Worm (Caenorhabditis elegans): ENCODE measurements around the gene F59B1.10.

DNA sequence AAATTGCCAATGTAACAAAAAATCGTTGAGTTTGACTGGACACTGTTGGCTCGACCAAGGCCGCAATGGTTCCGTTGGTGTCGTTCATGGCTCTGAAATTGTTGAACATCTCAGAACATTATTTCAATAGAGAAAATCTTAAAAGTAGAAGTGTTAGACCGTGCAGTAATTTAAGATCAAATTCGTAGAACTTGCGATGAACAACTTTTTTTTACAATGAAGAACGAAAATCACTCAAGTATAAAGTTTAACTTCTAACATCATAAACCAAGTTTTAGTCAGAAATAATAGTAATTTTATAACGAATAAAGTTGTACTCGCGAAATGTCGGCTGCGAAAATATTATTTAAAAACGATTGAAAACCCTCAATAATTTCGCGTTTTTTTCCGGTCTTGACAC is 10.7 kb downstream of the F59B1.10 start, which contains the start of gene srx-41:
- TF ChIP-seq nhr-23 (tag; optimal IDR thresholded peaks at IDR 0.05): no peak
- no peak for TF ChIP-seq fos-1 (tag; optimal IDR thresholded peaks at IDR 0.05)
- TF ChIP-seq skn-1 (tag; optimal IDR thresholded peaks at IDR 0.05): no peak
- TF ChIP-seq elt-3 (tag; optimal IDR thresholded peaks at IDR 0.05): no peak
- no peak for TF ChIP-seq ama-1 (optimal IDR thresholded peaks at IDR 0.05)
- TF ChIP-seq lsy-2 (tag; optimal IDR thresholded peaks at IDR 0.05): no peak
- TF ChIP-seq lin-39 (tag; optimal IDR thresholded peaks at IDR 0.05): no peak
- TF ChIP-seq mab-5 (tag; optimal IDR thresholded peaks at IDR 0.05): no peak
- TF ChIP-seq ceh-82 (tag; optimal IDR thresholded peaks at IDR 0.05): no peak
- no peak for TF ChIP-seq sma-9 (GFP tag; optimal IDR thresholded peaks at IDR 0.05)
- TF ChIP-seq sma-9 (tag; optimal IDR thresholded peaks at IDR 0.05): no peak
- TF ChIP-seq mdl-1 (tag; optimal IDR thresholded peaks at IDR 0.05): no peak
- TF ChIP-seq ztf-11 (tag; optimal IDR thresholded peaks at IDR 0.05): no peak
- TF ChIP-seq R02D3.7 (tag; optimal IDR thresholded peaks at IDR 0.05): no peak
